Worm (Caenorhabditis elegans): ENCODE data around the gene pfs-2.

pfs-2 gene

ce11 chrII:14381450-14381849 lies 23.3 kb downstream of the pfs-2 start, which contains the start of gene sdz-26:
Gene sdz-26, plus strand, starts transcription at chrII:14381750.
- TF ChIP-seq zip-8 (tag; optimal IDR thresholded peaks at IDR 0.05) (no peak), elt-3 (tag; optimal IDR thresholded peaks at IDR 0.05) (no peak), lin-13 (tag; optimal IDR thresholded peaks at IDR 0.05) (no peak), sptf-1 (tag; optimal IDR thresholded peaks at IDR 0.05) (no peak)

- TF ChIP-seq nhr-237 (tag; optimal IDR thresholded peaks at IDR 0.05) = peak; percentile 50
- TF ChIP-seq pha-4 (tag; optimal IDR thresholded peaks at IDR 0.05) = peak; percentile 60
- no peak for TF ChIP-seq unc-39 (tag; optimal IDR thresholded peaks at IDR 0.05)
- TF ChIP-seq blmp-1 (tag; optimal IDR thresholded peaks at IDR 0.05) = no peak
- TF ChIP-seq snpc-4 (tag; optimal IDR thresholded peaks at IDR 0.05) = no peak
- TF ChIP-seq unc-120 (tag; optimal IDR thresholded peaks at IDR 0.05; ENCODE audit: poor library complexity, severe bottlenecking) = no peak
- peak; percentile 21 for TF ChIP-seq unc-62 (GFP tag; optimal IDR thresholded peaks at IDR 0.05)
- TF ChIP-seq nhr-76 (tag; optimal IDR thresholded peaks at IDR 0.05) = no peak
- TF ChIP-seq nhr-28 (tag; optimal IDR thresholded peaks at IDR 0.05) = no peak
- TF ChIP-seq M03D4.4 (tag; optimal IDR thresholded peaks at IDR 0.05) = no peak
- no peak for TF ChIP-seq mab-5 (tag; optimal IDR thresholded peaks at IDR 0.05)
- TF ChIP-seq ceh-83 (GFP tag; optimal IDR thresholded peaks at IDR 0.05) = peak; percentile 53
- TF ChIP-seq sem-2 (GFP tag; optimal IDR thresholded peaks at IDR 0.05) = no peak
- no peak for TF ChIP-seq lin-32 (GFP tag; optimal IDR thresholded peaks at IDR 0.05)
- peak; percentile 60 for TF ChIP-seq lin-13 (tag; optimal IDR thresholded peaks at IDR 0.05)
- peak; percentile 68 for TF ChIP-seq hlh-1 (tag; optimal IDR thresholded peaks at IDR 0.05)
- TF ChIP-seq ceh-43 (GFP tag; optimal IDR thresholded peaks at IDR 0.05) = no peak
- no peak for TF ChIP-seq bed-3 (GFP tag; optimal IDR thresholded peaks at IDR 0.05)
- TF ChIP-seq drap-1 (GFP tag; optimal IDR thresholded peaks at IDR 0.05) = no peak
- no peak for TF ChIP-seq mls-2 (tag; optimal IDR thresholded peaks at IDR 0.05)
- TF ChIP-seq mep-1 (tag; optimal IDR thresholded peaks at IDR 0.05) = peak; percentile 88
- TF ChIP-seq elt-1 (tag; optimal IDR thresholded peaks at IDR 0.05; ENCODE audit: borderline replicate concordance, insufficient read depth) = no peak
- TF ChIP-seq zip-8 (tag; optimal IDR thresholded peaks at IDR 0.05) = no peak
- no peak for TF ChIP-seq flh-1 (GFP tag; optimal IDR thresholded peaks at IDR 0.05)
- peak; percentile 14 for TF ChIP-seq sptf-1 (tag; optimal IDR thresholded peaks at IDR 0.05)
- TF ChIP-seq ces-1 (GFP tag; optimal IDR thresholded peaks at IDR 0.05) = peak; percentile 57
- TF ChIP-seq ham-2 (GFP tag; optimal IDR thresholded peaks at IDR 0.05) = no peak
- TF ChIP-seq cnd-1 (tag; optimal IDR thresholded peaks at IDR 0.05) = no peak
- no peak for TF ChIP-seq tbx-8 (GFP tag; optimal IDR thresholded peaks at IDR 0.05)
- peak; percentile 37 for TF ChIP-seq lsy-2 (tag; optimal IDR thresholded peaks at IDR 0.05)
- TF ChIP-seq ztf-11 (tag; optimal IDR thresholded peaks at IDR 0.05) = no peak
- TF ChIP-seq nhr-2 (tag; optimal IDR thresholded peaks at IDR 0.05) = peak; percentile 3
- TF ChIP-seq nhr-12 (tag; optimal IDR thresholded peaks at IDR 0.05) = no peak
- TF ChIP-seq elt-3 (tag; optimal IDR thresholded peaks at IDR 0.05) = no peak
- no peak for TF ChIP-seq ceh-39 (tag; optimal IDR thresholded peaks at IDR 0.05)
Measured at ce11 chrII:14383644-14384043, 25.5 kb downstream of the pfs-2 start, which contains the start of gene mes-2. Gene mes-2, plus strand, starts transcription at chrII:14383973.

ce11 chrII:14388213-14388612 lies 30.0 kb downstream of the pfs-2 start, which contains the start of gene F26H11.8:
Gene F26H11.8, plus strand, starts transcription at chrII:14388513.
- TF ChIP-seq nhr-76 (tag; optimal IDR thresholded peaks at IDR 0.05) (no peak), ceh-83 (GFP tag; optimal IDR thresholded peaks at IDR 0.05) (no peak), unc-62 (GFP tag; optimal IDR thresholded peaks at IDR 0.05) (no peak), ces-1 (GFP tag; optimal IDR thresholded peaks at IDR 0.05) (no peak), tbx-8 (GFP tag; optimal IDR thresholded peaks at IDR 0.05) (no peak), ztf-11 (tag; optimal IDR thresholded peaks at IDR 0.05) (no peak), ham-2 (GFP tag; optimal IDR thresholded peaks at IDR 0.05) (no peak), bed-3 (GFP tag; optimal IDR thresholded peaks at IDR 0.05) (no peak), sem-2 (GFP tag; optimal IDR thresholded peaks at IDR 0.05) (no peak), zip-8 (tag; optimal IDR thresholded peaks at IDR 0.05) (no peak), sptf-1 (tag; optimal IDR thresholded peaks at IDR 0.05) (no peak), mab-5 (tag; optimal IDR thresholded peaks at IDR 0.05) (no peak), M03D4.4 (tag; optimal IDR thresholded peaks at IDR 0.05) (no peak), pha-4 (tag; optimal IDR thresholded peaks at IDR 0.05) (no peak), nhr-12 (tag; optimal IDR thresholded peaks at IDR 0.05) (no peak), snpc-4 (tag; optimal IDR thresholded peaks at IDR 0.05) (no peak), nhr-2 (tag; optimal IDR thresholded peaks at IDR 0.05) (no peak), mls-2 (tag; optimal IDR thresholded peaks at IDR 0.05) (no peak), ceh-43 (GFP tag; optimal IDR thresholded peaks at IDR 0.05) (no peak), lin-13 (tag; optimal IDR thresholded peaks at IDR 0.05) (no peak)
